Worm (Caenorhabditis elegans) whole organism, young adult: ENCODE results near the gene F18E3.13.
A peak's percentile ranks its signal among the peaks of the same experiment; 100 is the strongest.

Experiments
- B0019.2 ChIP-seq: fragments of 200-800 bp; sonication (Bioruptor generic); conservative IDR thresholded peaks from 2 replicates; pipeline ENCODE4 v1.3.6; 2022; ENCODE audit warnings: missing genetic modification reagents, missing genetic modification characterization, missing compliant biosample characterization
- B0035.1 ChIP-seq: sonication (generic microtip); optimal IDR thresholded peaks from 2 replicates; lab custom pipeline; 2016; ENCODE audit warnings: missing genetic modification characterization, mild to moderate bottlenecking, missing compliant biosample characterization, missing genotype, missing genetic modification reagents
- F22D6.2 ChIP-seq: sonication (generic microtip); optimal IDR thresholded peaks from 2 replicates; lab custom pipeline; 2016; ENCODE audit warnings: mild to moderate bottlenecking, missing genetic modification characterization, missing compliant biosample characterization
- F39B2.1 ChIP-seq: fragments of 200-800 bp; sonication (Bioruptor generic); IDR thresholded peaks from 2 replicates; pipeline ENCODE4 v1.3.6; 2022; ENCODE audit warnings: missing genetic modification reagents, missing genetic modification characterization, missing compliant biosample characterization
- F49E8.2 ChIP-seq: sonication (generic microtip); optimal IDR thresholded peaks from 3 replicates; lab custom pipeline; 2017; ENCODE audit warnings: missing genetic modification characterization, mild to moderate bottlenecking, missing compliant biosample characterization, antibody characterized with exemption, moderate library complexity; ENCODE audit not compliant: insufficient read depth
- F52B5.7 ChIP-seq: sonication (generic microtip); optimal IDR thresholded peaks from 2 replicates; lab custom pipeline; 2016; ENCODE audit warnings: mild to moderate bottlenecking, missing genetic modification characterization, missing compliant biosample characterization
- F57A8.1 ChIP-seq: fragments of 200-800 bp; sonication (Bioruptor generic); optimal IDR thresholded peaks from 2 replicates; lab custom pipeline; 2018; ENCODE audit warnings: mild to moderate bottlenecking, missing genetic modification characterization, moderate library complexity, missing compliant biosample characterization
- K11D2.4 ChIP-seq: fragments of 200-800 bp; sonication (Bioruptor generic); IDR thresholded peaks from 2 replicates; pipeline ENCODE4 v1.3.6; 2022; ENCODE audit warnings: missing genetic modification reagents, missing genetic modification characterization, missing compliant biosample characterization
- K12H6.12 ChIP-seq: fragments of 200-800 bp; sonication (Bioruptor generic); optimal IDR thresholded peaks from 2 replicates; lab custom pipeline; 2018; ENCODE audit warnings: mild to moderate bottlenecking, missing genetic modification characterization, missing compliant biosample characterization
- Y53G8AR.9 ChIP-seq: fragments of 200-800 bp; sonication (Bioruptor generic); conservative IDR thresholded peaks from 2 replicates; pipeline ENCODE4 v1.3.6; 2022; ENCODE audit warnings: missing genetic modification reagents, missing genetic modification characterization, missing compliant biosample characterization
- Y67H2A.10 ChIP-seq: fragments of 200-800 bp; sonication (Bioruptor generic); conservative IDR thresholded peaks from 2 replicates; pipeline ENCODE4 v1.3.6; 2022; ENCODE audit warnings: missing genetic modification reagents, missing genetic modification characterization, missing compliant biosample characterization
- aptf-3 ChIP-seq: fragments of 200-800 bp; sonication (Bioruptor generic); IDR thresholded peaks from 2 replicates; pipeline ENCODE4 v1.3.6; 2022; ENCODE audit warnings: missing genetic modification characterization, missing compliant biosample characterization
- atf-7 ChIP-seq: sonication (generic microtip); optimal IDR thresholded peaks from 2 replicates; lab custom pipeline; 2017; ENCODE audit warnings: mild to moderate bottlenecking, missing genetic modification characterization, missing compliant biosample characterization
- attf-6 ChIP-seq: fragments of 200-800 bp; sonication (Bioruptor generic); IDR thresholded peaks from 2 replicates; pipeline ENCODE4 v1.3.6; 2022; ENCODE audit warnings: missing genetic modification reagents, missing genetic modification characterization, missing compliant biosample characterization
- bed-2 ChIP-seq: fragments of 200-800 bp; sonication (Bioruptor generic); IDR thresholded peaks from 2 replicates; pipeline ENCODE4 v1.3.6; 2022; ENCODE audit warnings: missing genetic modification reagents, missing genetic modification characterization, missing compliant biosample characterization
- ceh-40 ChIP-seq: fragments of 200-800 bp; sonication (Bioruptor generic); IDR thresholded peaks from 2 replicates; pipeline ENCODE4 v1.3.6; 2022; ENCODE audit warnings: missing genetic modification characterization, missing compliant biosample characterization
- die-1 ChIP-seq: sonication (generic microtip); optimal IDR thresholded peaks from 2 replicates; lab custom pipeline; 2016; ENCODE audit warnings: missing genotype, mild to moderate bottlenecking, missing genetic modification characterization, missing compliant biosample characterization
- dpl-1 ChIP-seq: fragments of 150-350 bp; optimal IDR thresholded peaks from 2 replicates; lab custom pipeline; 2014; ENCODE audit warnings: missing biosample characterization, missing genetic modification reagents, missing genetic modification characterization
- fkh-3 ChIP-seq: sonication (generic microtip); optimal IDR thresholded peaks from 2 replicates; lab custom pipeline; 2016; ENCODE audit warnings: mild to moderate bottlenecking, missing genetic modification characterization, missing compliant biosample characterization
- gei-17 ChIP-seq: fragments of 200-800 bp; sonication (Bioruptor generic); optimal IDR thresholded peaks from 2 replicates; lab custom pipeline; 2018; ENCODE audit warnings: mild to moderate bottlenecking, missing genetic modification characterization, missing compliant biosample characterization
- him-1 ChIP-seq: sonication (generic microtip); optimal IDR thresholded peaks from 2 replicates; lab custom pipeline; 2016; ENCODE audit warnings: missing genotype, missing genetic modification reagents, missing genetic modification characterization, missing compliant biosample characterization
- hlh-12 ChIP-seq: sonication (generic microtip); optimal IDR thresholded peaks from 2 replicates; lab custom pipeline; 2016; ENCODE audit warnings: missing genetic modification characterization, missing compliant biosample characterization
- hmg-20 ChIP-seq: fragments of 200-800 bp; sonication (Bioruptor generic); IDR thresholded peaks from 2 replicates; pipeline ENCODE4 v1.3.6; 2022; ENCODE audit warnings: missing genetic modification reagents, missing genetic modification characterization, missing compliant biosample characterization
- hrde-1 ChIP-seq: sonication (generic microtip); optimal IDR thresholded peaks from 2 replicates; lab custom pipeline; 2016; ENCODE audit warnings: missing genetic modification characterization, mild to moderate bottlenecking, missing compliant biosample characterization, moderate library complexity, missing genotype, missing genetic modification reagents, borderline replicate concordance
- hsf-1 ChIP-seq: fragments of 200-800 bp; sonication (Bioruptor generic); IDR thresholded peaks from 2 replicates; pipeline ENCODE4 v1.3.6; 2022; ENCODE audit warnings: missing genetic modification reagents, missing genetic modification characterization, missing compliant biosample characterization
- lin-54 ChIP-seq: fragments of 200-800 bp; sonication (Bioruptor generic); optimal IDR thresholded peaks from 2 replicates; lab custom pipeline; 2018; ENCODE audit warnings: mild to moderate bottlenecking, missing genetic modification characterization, missing compliant biosample characterization
- lir-1 ChIP-seq: fragments of 200-800 bp; sonication (Bioruptor generic); conservative IDR thresholded peaks from 2 replicates; pipeline ENCODE4 v1.3.6; 2022; ENCODE audit warnings: missing genetic modification reagents, missing genetic modification characterization, missing compliant biosample characterization
- madf-3 ChIP-seq: fragments of 200-800 bp; sonication (Bioruptor generic); IDR thresholded peaks from 2 replicates; pipeline ENCODE4 v1.3.6; 2022; ENCODE audit warnings: missing genetic modification reagents, missing genetic modification characterization, missing compliant biosample characterization
- mxl-1 ChIP-seq: sonication (generic microtip); optimal IDR thresholded peaks from 2 replicates; lab custom pipeline; 2016; ENCODE audit warnings: missing genetic modification characterization, missing compliant biosample characterization
- nfya-1 ChIP-seq: sonication (generic microtip); optimal IDR thresholded peaks from 2 replicates; lab custom pipeline; 2017; ENCODE audit warnings: antibody characterized with exemption, missing compliant biosample characterization, missing genetic modification characterization, borderline replicate concordance; ENCODE audit not compliant: insufficient read depth
- nfya-2 ChIP-seq: fragments of 200-800 bp; sonication (Bioruptor generic); IDR thresholded peaks from 2 replicates; pipeline ENCODE4 v1.3.6; 2022; ENCODE audit warnings: missing genetic modification reagents, missing genetic modification characterization, missing compliant biosample characterization
- nhr-80 ChIP-seq: sonication (generic microtip); optimal IDR thresholded peaks from 2 replicates; lab custom pipeline; 2016; ENCODE audit warnings: missing genetic modification characterization, missing compliant biosample characterization
- pbrm-1 ChIP-seq: fragments of 200-800 bp; sonication (Bioruptor generic); IDR thresholded peaks from 2 replicates; pipeline ENCODE4 v1.3.6; 2022; ENCODE audit warnings: missing genetic modification reagents, missing genetic modification characterization, missing compliant biosample characterization
- rcor-1 ChIP-seq: fragments of 200-800 bp; sonication (Bioruptor generic); IDR thresholded peaks from 2 replicates; pipeline ENCODE4 v1.3.6; 2022; ENCODE audit warnings: missing genetic modification reagents, missing genetic modification characterization, missing compliant biosample characterization
- rec-8 ChIP-seq, 2 experiments: sonication (generic microtip); optimal IDR thresholded peaks; 2 replicates each; lab custom pipeline; 2016; ENCODE audit warnings: mild to moderate bottlenecking in 2 of 2, missing genetic modification characterization in 2 of 2, missing genetic modification reagents in 2 of 2, missing genotype in 2 of 2, missing biosample characterization in 1 of 2, missing compliant biosample characterization in 1 of 2, moderate library complexity in 1 of 2
- repo-1 ChIP-seq: sonication (generic microtip); optimal IDR thresholded peaks from 2 replicates; lab custom pipeline; 2017; ENCODE audit warnings: mild to moderate bottlenecking, missing genetic modification characterization, missing compliant biosample characterization
- rpc-1 ChIP-seq, 2 experiments: fragments of 150-350 bp in 1 of 2; sonication (generic microtip) in 1 of 2; optimal IDR thresholded peaks; 2 replicates each; lab custom pipeline; 2014 to 2018; ENCODE audit warnings: missing biosample characterization in 1 of 2, missing genetic modification characterization in 1 of 2, missing genetic modification reagents in 1 of 2, missing genotype in 1 of 2
- sea-2 ChIP-seq: fragments of 200-800 bp; sonication (Bioruptor generic); IDR thresholded peaks from 2 replicates; pipeline ENCODE4 v1.3.6; 2022; ENCODE audit warnings: missing genetic modification characterization, missing compliant biosample characterization
- snpc-3.4 ChIP-seq: sonication (generic microtip); optimal IDR thresholded peaks from 2 replicates; lab custom pipeline; 2017; ENCODE audit warnings: missing genetic modification characterization, mild to moderate bottlenecking, missing compliant biosample characterization, antibody characterized with exemption, moderate library complexity, missing genotype, missing genetic modification reagents
- zfh-2 ChIP-seq: fragments of 200-800 bp; sonication (Bioruptor generic); conservative IDR thresholded peaks from 2 replicates; pipeline ENCODE4 v1.3.6; 2022; ENCODE audit warnings: missing genetic modification reagents, missing genetic modification characterization, missing compliant biosample characterization
- ztf-18 ChIP-seq: sonication (generic microtip); optimal IDR thresholded peaks from 2 replicates; lab custom pipeline; 2016; ENCODE audit warnings: missing genotype, mild to moderate bottlenecking, missing genetic modification characterization, missing compliant biosample characterization
- ztf-25 ChIP-seq: fragments of 200-800 bp; sonication (Bioruptor generic); IDR thresholded peaks from 2 replicates; pipeline ENCODE4 v1.3.6; 2022; ENCODE audit warnings: missing genetic modification reagents, missing genetic modification characterization, missing compliant biosample characterization
- ztf-28 ChIP-seq: fragments of 200-800 bp; sonication (Bioruptor generic); IDR thresholded peaks from 2 replicates; pipeline ENCODE4 v1.3.6; 2022; ENCODE audit warnings: missing genetic modification reagents, missing genetic modification characterization, missing compliant biosample characterization

F18E3.13 gene

ce11 chrV:7389771-7390170 is 26.2 kb upstream of the F18E3.13 start, which contains the start of gene C02H6.1:
C02H6.1 (minus strand) TSS chrV:7389871.
- TF ChIP-seq hlh-12 (no peak), pbrm-1 (no peak), mxl-1 (tag; lab: Kevin White, UChicago) (no peak), rcor-1 (GFP tag; lab: Robert Waterston, UW) (no peak), die-1 (tag; lab: Kevin White, UChicago) (no peak), K12H6.12 (no peak), him-1 (tag; lab: Kevin White, UChicago) (no peak), attf-6 (GFP tag; lab: Robert Waterston, UW) (no peak), nfya-1 (tag; lab: Kevin White, UChicago) (no peak), ztf-25 (GFP tag; lab: Robert Waterston, UW) (no peak), hrde-1 (no peak), B0019.2 (no peak), hsf-1 (GFP tag; lab: Robert Waterston, UW) (no peak), K11D2.4 (GFP tag; lab: Robert Waterston, UW) (no peak), F52B5.7 (tag; lab: Kevin White, UChicago) (no peak), snpc-3.4 (tag; lab: Kevin White, UChicago) (no peak), F57A8.1 (GFP tag; lab: Kevin White, UChicago) (no peak)

ce11 chrV:7391933-7392332 is 24.0 kb upstream of the F18E3.13 start, which contains the start of gene fbxa-105:
fbxa-105 (minus strand) TSS chrV:7392029.
- no peak for TF ChIP-seq Y53G8AR.9
- peak; percentile 34 for TF ChIP-seq nhr-80 (tag; lab: Kevin White, UChicago)

ce11 chrV:7395359-7395758 is 20.6 kb upstream of the F18E3.13 start, which contains the start of gene srx-9:
srx-9 (minus strand) TSS chrV:7395459.
- TF ChIP-seq hmg-20 (GFP tag; lab: Robert Waterston, UW) (no peak), repo-1 (tag; lab: Kevin White, UChicago) (no peak), ceh-40 (GFP tag; lab: Robert Waterston, UW) (no peak), rcor-1 (GFP tag; lab: Robert Waterston, UW) (no peak), bed-2 (GFP tag; lab: Robert Waterston, UW) (no peak), B0035.1 (tag; lab: Kevin White, UChicago) (no peak), F22D6.2 (no peak), lir-1 (no peak), atf-7 (no peak), zfh-2 (GFP tag; lab: Robert Waterston, UW) (no peak), ztf-28 (no peak), madf-3 (GFP tag; lab: Robert Waterston, UW) (no peak), Y67H2A.10 (GFP tag; lab: Robert Waterston, UW) (no peak), hrde-1 (no peak), sea-2 (GFP tag; lab: Robert Waterston, UW) (no peak), hsf-1 (GFP tag; lab: Robert Waterston, UW) (no peak), lin-54 (GFP tag; lab: Kevin White, UChicago) (no peak), ztf-18 (no peak), aptf-3 (GFP tag; lab: Robert Waterston, UW) (no peak)

ce11 chrV:7399202-7399601 is 16.8 kb upstream of the F18E3.13 start, which contains the start of gene gst-41:
gst-41 (minus strand) TSS chrV:7399302.
- TF ChIP-seq F49E8.2 (tag; lab: Kevin White, UChicago) (no peak), B0019.2 (no peak), nfya-2 (no peak), him-1 (tag; lab: Kevin White, UChicago) (no peak), rpc-1 (optimal IDR thresholded peaks at IDR 0.05; lab: Kevin White, UChicago) (no peak), rpc-1 (tag; optimal IDR thresholded peaks at IDR 0.05; lab: Kevin White, UChicago) (no peak), gei-17 (no peak), dpl-1 (GFP tag; lab: Kevin White, UChicago) (no peak), rec-8 (tag; optimal IDR thresholded peaks at IDR 0.05; lab: Kevin White, UChicago) (no peak), fkh-3 (no peak), nhr-80 (tag; lab: Kevin White, UChicago) (no peak), F39B2.1 (GFP tag; lab: Robert Waterston, UW) (no peak)
